Worm (Caenorhabditis elegans) whole organism, mixed stage, embryonic: ENCODE measurements around the gene nspc-1.

Source experiments
- ceh-39 ChIP-seq: fragments of 150-350 bp; optimal IDR thresholded peaks from 2 replicates; lab custom pipeline; 2014; ENCODE audit warnings: missing biosample characterization, missing genetic modification characterization
- drap-1 ChIP-seq: fragments of 200-800 bp; sonication (Bioruptor generic); optimal IDR thresholded peaks from 3 replicates; lab custom pipeline; 2018; ENCODE audit warnings: mild to moderate bottlenecking, missing genetic modification characterization, missing compliant biosample characterization
- pha-4 ChIP-seq: fragments of 150-350 bp; optimal IDR thresholded peaks from 2 replicates; lab custom pipeline; 2018; ENCODE audit warnings: missing biosample characterization, missing genetic modification reagents, missing genetic modification characterization
- unc-120 ChIP-seq: sonication (generic microtip); optimal IDR thresholded peaks from 2 replicates; lab custom pipeline; 2017; ENCODE audit warnings: missing genetic modification characterization, missing compliant biosample characterization; ENCODE audit not compliant: poor library complexity, severe bottlenecking
- unc-62 ChIP-seq: fragments of 150-350 bp; optimal IDR thresholded peaks from 2 replicates; lab custom pipeline; 2014; ENCODE audit warnings: missing biosample characterization, missing genetic modification reagents, missing genetic modification characterization

ce11 chrX:8507053-8507452 is 27.9 kb downstream of the nspc-1 start:
- TF ChIP-seq drap-1 (no peak), unc-120 (tag; lab: Kevin White, UChicago) (no peak), ceh-39 (no peak), unc-62 (no peak), pha-4 (tag; lab: Kevin White, UChicago) (no peak)
